Fruit fly (Drosophila melanogaster) whole organism, embryonic: ENCODE results near the gene CG43179.
A peak's percentile ranks its signal among the peaks of the same experiment; 100 is the strongest.

Experiments
- Abd-B ChIP-seq: fragments of 200-800 bp; sonication (Bioruptor generic); optimal IDR thresholded peaks from 2 replicates; lab custom pipeline; 2018; ENCODE audit warnings: missing biosample characterization, mild to moderate bottlenecking, missing genetic modification characterization, moderate library complexity
- B-H1 ChIP-seq: fragments of 200-800 bp; sonication (Bioruptor generic); IDR thresholded peaks from 3 replicates; pipeline ENCODE4 v1.3.6; 2022; ENCODE audit warnings: missing biosample characterization, missing genetic modification characterization
- Blimp-1 ChIP-seq: fragments of 200-800 bp; sonication (Bioruptor generic); optimal IDR thresholded peaks from 3 replicates; lab custom pipeline; 2018; ENCODE audit warnings: missing biosample characterization, missing genetic modification characterization, mild to moderate bottlenecking, moderate library complexity, missing genetic modification reagents
- CG10147 ChIP-seq: fragments of 200-800 bp; sonication (Bioruptor generic); optimal IDR thresholded peaks from 2 replicates; lab custom pipeline; 2019; ENCODE audit warnings: missing biosample characterization, mild to moderate bottlenecking, missing genetic modification characterization, moderate library complexity
- CG10431 ChIP-seq: fragments of 200-800 bp; sonication (Bioruptor generic); optimal IDR thresholded peaks from 3 replicates; lab custom pipeline; 2018; ENCODE audit warnings: missing biosample characterization, mild to moderate bottlenecking, missing genetic modification characterization
- CG11247 ChIP-seq: fragments of 200-800 bp; sonication (Bioruptor generic); IDR thresholded peaks from 2 replicates; pipeline ENCODE4 v1.3.6; 2022; ENCODE audit warnings: missing biosample characterization, missing genetic modification characterization
- CG12071 ChIP-seq: fragments of 200-800 bp; sonication (Bioruptor generic); optimal IDR thresholded peaks from 3 replicates; lab custom pipeline; 2018; ENCODE audit warnings: missing biosample characterization, mild to moderate bottlenecking, missing genetic modification characterization
- CG12942 ChIP-seq: fragments of 200-800 bp; sonication (Bioruptor generic); optimal IDR thresholded peaks from 3 replicates; lab custom pipeline; 2016; ENCODE audit warnings: missing biosample characterization, missing genetic modification characterization
- CG13287 ChIP-seq: fragments of 200-800 bp; sonication (Bioruptor generic); IDR thresholded peaks from 2 replicates; pipeline ENCODE4 v1.3.6; 2022; ENCODE audit warnings: missing biosample characterization, missing genetic modification characterization; ENCODE audit not compliant: partially characterized antibody
- CG13624 ChIP-seq: fragments of 200-800 bp; sonication (Bioruptor generic); optimal IDR thresholded peaks from 2 replicates; lab custom pipeline; 2016; ENCODE audit warnings: missing biosample characterization, missing genetic modification characterization
- CG14050 ChIP-seq: fragments of 200-800 bp; sonication (Bioruptor generic); IDR thresholded peaks from 3 replicates; pipeline ENCODE4 v1.3.6; 2022; ENCODE audit warnings: missing biosample characterization, missing genetic modification characterization
- CG14710 ChIP-seq: fragments of 200-800 bp; sonication (Bioruptor generic); optimal IDR thresholded peaks from 3 replicates; lab custom pipeline; 2019; ENCODE audit warnings: missing biosample characterization, mild to moderate bottlenecking, missing genetic modification characterization, moderate library complexity
- CG15011 ChIP-seq: fragments of 200-800 bp; sonication (Bioruptor generic); optimal IDR thresholded peaks from 3 replicates; lab custom pipeline; 2018; ENCODE audit warnings: missing biosample characterization, mild to moderate bottlenecking, missing genetic modification characterization
- CG15696 ChIP-seq: fragments of 200-800 bp; sonication (Bioruptor generic); optimal IDR thresholded peaks from 2 replicates; lab custom pipeline; 2019; ENCODE audit warnings: missing biosample characterization, mild to moderate bottlenecking, missing genetic modification characterization, moderate library complexity
- CG16813 ChIP-seq: fragments of 200-800 bp; sonication (Bioruptor generic); IDR thresholded peaks from 3 replicates; pipeline ENCODE4 v1.3.6; 2022; ENCODE audit warnings: missing biosample characterization, missing genetic modification characterization; ENCODE audit not compliant: partially characterized antibody
- CG18764 ChIP-seq: fragments of 200-800 bp; sonication (Bioruptor generic); optimal IDR thresholded peaks from 3 replicates; lab custom pipeline; 2016; ENCODE audit warnings: missing biosample characterization, missing genetic modification characterization
- CG2120 ChIP-seq: fragments of 200-800 bp; sonication (Bioruptor generic); optimal IDR thresholded peaks from 3 replicates; lab custom pipeline; 2016; ENCODE audit warnings: missing biosample characterization, missing genetic modification characterization
- CG30020 ChIP-seq: fragments of 200-800 bp; optimal IDR thresholded peaks from 2 replicates; lab custom pipeline; 2019; ENCODE audit warnings: missing biosample characterization, mild to moderate bottlenecking, missing genetic modification characterization, moderate library complexity
- CG31224 ChIP-seq: fragments of 200-800 bp; sonication (Bioruptor generic); IDR thresholded peaks from 2 replicates; pipeline ENCODE4 v1.3.6; 2022; ENCODE audit warnings: missing biosample characterization, missing genetic modification characterization
- CG31388 ChIP-seq: fragments of 200-800 bp; sonication (Bioruptor generic); optimal IDR thresholded peaks from 2 replicates; lab custom pipeline; 2016; ENCODE audit warnings: missing biosample characterization, missing genetic modification characterization
- CG32772 ChIP-seq: fragments of 200-800 bp; sonication (Bioruptor generic); IDR thresholded peaks from 2 replicates; pipeline ENCODE4 v1.3.6; 2022; ENCODE audit warnings: missing biosample characterization, missing genetic modification characterization
- CG3995 ChIP-seq: fragments of 200-800 bp; sonication (Bioruptor generic); optimal IDR thresholded peaks from 3 replicates; lab custom pipeline; 2016; ENCODE audit warnings: missing biosample characterization, missing genetic modification characterization
- CG6813 ChIP-seq: fragments of 200-800 bp; sonication (Bioruptor generic); optimal IDR thresholded peaks from 2 replicates; lab custom pipeline; 2017; ENCODE audit warnings: missing biosample characterization, missing genetic modification characterization, mild to moderate bottlenecking, moderate library complexity, missing genetic modification reagents
- CG7963 ChIP-seq: fragments of 200-800 bp; sonication (Bioruptor generic); IDR thresholded peaks from 3 replicates; pipeline ENCODE4 v1.3.6; 2022; ENCODE audit warnings: missing biosample characterization, missing genetic modification characterization; ENCODE audit not compliant: partially characterized antibody
- CG8281 ChIP-seq: fragments of 200-800 bp; sonication (Bioruptor generic); optimal IDR thresholded peaks from 2 replicates; lab custom pipeline; 2018; ENCODE audit warnings: missing biosample characterization, mild to moderate bottlenecking, missing genetic modification characterization, moderate library complexity
- CG9817 ChIP-seq: fragments of 200-800 bp; sonication (Bioruptor generic); optimal IDR thresholded peaks from 2 replicates; lab custom pipeline; 2018; ENCODE audit warnings: missing biosample characterization, mild to moderate bottlenecking, missing genetic modification characterization, moderate library complexity
- CrebB ChIP-seq: fragments of 200-800 bp; sonication (Bioruptor generic); optimal IDR thresholded peaks from 3 replicates; lab custom pipeline; 2018; ENCODE audit warnings: missing biosample characterization, mild to moderate bottlenecking, missing genetic modification characterization
- Dfd ChIP-seq, 2 experiments: fragments of >200 bp; optimal IDR thresholded peaks; 2 replicates each; lab custom pipeline; 2017; ENCODE audit warnings: missing biosample characterization in 2 of 2, missing genetic modification characterization in 2 of 2
- Doc3 ChIP-seq: fragments of 200-800 bp; sonication (Bioruptor generic); IDR thresholded peaks from 3 replicates; pipeline ENCODE4 v1.3.6; 2022; ENCODE audit warnings: missing biosample characterization, missing genetic modification characterization; ENCODE audit not compliant: partially characterized antibody
- NfI ChIP-seq: fragments of 200-800 bp; sonication (Bioruptor generic); optimal IDR thresholded peaks from 3 replicates; lab custom pipeline; 2018; ENCODE audit warnings: missing biosample characterization, mild to moderate bottlenecking, missing genetic modification characterization, moderate library complexity
- Sry-β ChIP-seq: fragments of 200-800 bp; sonication (Bioruptor generic); optimal IDR thresholded peaks from 2 replicates; lab custom pipeline; 2018; ENCODE audit warnings: missing biosample characterization, mild to moderate bottlenecking, missing genetic modification characterization, moderate library complexity
- TFAM ChIP-seq: fragments of 200-800 bp; sonication (Bioruptor generic); optimal IDR thresholded peaks from 2 replicates; lab custom pipeline; 2017; ENCODE audit warnings: missing biosample characterization, missing genetic modification characterization, inconsistent platforms
- YL-1 ChIP-seq: fragments of 200-800 bp; sonication (Bioruptor generic); optimal IDR thresholded peaks from 3 replicates; lab custom pipeline; 2017; ENCODE audit warnings: missing biosample characterization, mild to moderate bottlenecking, missing genetic modification characterization
- ase ChIP-seq: fragments of 200-800 bp; sonication (Bioruptor generic); IDR thresholded peaks from 3 replicates; pipeline ENCODE4 v1.3.6; 2022; ENCODE audit warnings: missing biosample characterization, missing genetic modification characterization
- bcd ChIP-seq: fragments of 200-800 bp; sonication (Bioruptor generic); optimal IDR thresholded peaks from 2 replicates; lab custom pipeline; 2017; ENCODE audit warnings: missing biosample characterization, mild to moderate bottlenecking, missing genetic modification characterization
- btn ChIP-seq: fragments of 200-800 bp; sonication (Bioruptor generic); optimal IDR thresholded peaks from 2 replicates; lab custom pipeline; 2016; ENCODE audit warnings: missing biosample characterization, missing genetic modification characterization
- chinmo ChIP-seq: fragments of 200-800 bp; sonication (Bioruptor generic); IDR thresholded peaks from 4 replicates; pipeline ENCODE4 v1.3.6; 2022; ENCODE audit warnings: missing biosample characterization, missing genetic modification characterization; ENCODE audit not compliant: partially characterized antibody
- hbn ChIP-seq: fragments of 200-800 bp; sonication (Bioruptor generic); IDR thresholded peaks from 2 replicates; pipeline ENCODE4 v1.3.6; 2022; ENCODE audit warnings: missing biosample characterization, missing genetic modification characterization; ENCODE audit not compliant: partially characterized antibody
- hkb ChIP-seq, 2 experiments: fragments of 200-800 bp in 1 of 2; fragments of >200 bp in 1 of 2; sonication (Bioruptor generic) in 1 of 2; IDR thresholded peaks in 1 of 2; optimal IDR thresholded peaks in 1 of 2; 2 replicates each; pipeline versions ENCODE4 v1.3.6 to Lab custom; 2017 to 2022; ENCODE audit warnings: missing biosample characterization in 1 of 2, missing genetic modification characterization in 1 of 2
- mld ChIP-seq: fragments of 200-800 bp; sonication (Bioruptor generic); IDR thresholded peaks from 3 replicates; pipeline ENCODE4 v1.3.6; 2022; ENCODE audit warnings: missing biosample characterization, missing genetic modification characterization; ENCODE audit not compliant: partially characterized antibody
- nau ChIP-seq: fragments of 200-800 bp; sonication (Bioruptor generic); optimal IDR thresholded peaks from 3 replicates; lab custom pipeline; 2017; ENCODE audit warnings: missing biosample characterization, mild to moderate bottlenecking, missing genetic modification characterization, missing genetic modification reagents
- oc ChIP-seq: fragments of 200-800 bp; sonication (Bioruptor generic); optimal IDR thresholded peaks from 2 replicates; lab custom pipeline; 2018; ENCODE audit warnings: missing biosample characterization, mild to moderate bottlenecking, missing genetic modification characterization, moderate library complexity
- pho ChIP-seq: fragments of 200-800 bp; sonication (Bioruptor generic); optimal IDR thresholded peaks from 2 replicates; lab custom pipeline; 2016; ENCODE audit warnings: missing biosample characterization, missing genetic modification characterization
- phol ChIP-seq: fragments of 200-800 bp; sonication (Bioruptor generic); optimal IDR thresholded peaks from 3 replicates; lab custom pipeline; 2018; ENCODE audit warnings: missing biosample characterization, mild to moderate bottlenecking, missing genetic modification characterization, moderate library complexity
- seq ChIP-seq: fragments of 200-800 bp; sonication (Bioruptor generic); IDR thresholded peaks from 2 replicates; pipeline ENCODE4 v1.3.6; 2022; ENCODE audit warnings: missing biosample characterization, missing genetic modification characterization
- sisA ChIP-seq: fragments of 200-800 bp; sonication (Bioruptor generic); IDR thresholded peaks from 2 replicates; pipeline ENCODE4 v1.3.6; 2022; ENCODE audit warnings: missing biosample characterization, missing genetic modification characterization
- tap ChIP-seq: fragments of 200-800 bp; optimal IDR thresholded peaks from 3 replicates; lab custom pipeline; 2019; ENCODE audit warnings: missing biosample characterization, mild to moderate bottlenecking, missing genetic modification characterization, moderate library complexity
- vnd ChIP-seq: fragments of 200-800 bp; sonication (Bioruptor generic); IDR thresholded peaks from 3 replicates; pipeline ENCODE4 v1.3.6; 2022; ENCODE audit warnings: missing biosample characterization, missing genetic modification characterization; ENCODE audit not compliant: partially characterized antibody
- wek ChIP-seq: fragments of 200-800 bp; sonication (Bioruptor generic); optimal IDR thresholded peaks from 3 replicates; lab custom pipeline; 2018; ENCODE audit warnings: missing biosample characterization, mild to moderate bottlenecking, missing genetic modification characterization, moderate library complexity
- z ChIP-seq: fragments of 200-800 bp; sonication (Bioruptor generic); IDR thresholded peaks from 3 replicates; pipeline ENCODE4 v1.3.6; 2022; ENCODE audit warnings: missing biosample characterization, missing genetic modification characterization

CG43179 gene

dm6 chr3R:14299891-14300290, 44.0 kb downstream of the CG43179 start (continued):
- TF ChIP-seq CG16813 (GFP tag; lab: Robert Waterston, UW) (no peak), CG10147 (GFP tag; lab: Kevin White, UChicago) (no peak), CG12942 (GFP tag; lab: Kevin White, UChicago) (no peak), YL-1 (no peak), hkb (optimal IDR thresholded peaks at IDR 0.05; lab: Kevin White, UChicago) (no peak), hkb (GFP tag; IDR thresholded peaks at IDR 0.05; lab: Robert Waterston, UW) (no peak; the same call in none of the 2 replicates), Dfd (GFP tag; optimal IDR thresholded peaks at IDR 0.05; lab: Kevin White, UChicago) (no peak), CG32772 (GFP tag; lab: Robert Waterston, UW) (no peak), sisA (GFP tag; lab: Robert Waterston, UW) (no peak), CrebB (tag; lab: Kevin White, UChicago) (peak; percentile 16), chinmo (no peak), CG30020 (tag; lab: Kevin White, UChicago) (no peak), CG8281 (tag; lab: Kevin White, UChicago) (peak; percentile 44), CG31388 (GFP tag; lab: Kevin White, UChicago) (no peak), Blimp-1 (GFP tag; lab: Kevin White, UChicago) (peak; percentile 52), TFAM (no peak), CG2120 (GFP tag; lab: Kevin White, UChicago) (no peak), CG11247 (GFP tag; lab: Robert Waterston, UW) (no peak), CG9817 (tag; lab: Kevin White, UChicago) (no peak), CG15696 (tag; lab: Kevin White, UChicago) (peak; percentile 37), btn (GFP tag; lab: Kevin White, UChicago) (no peak), hbn (GFP tag; lab: Robert Waterston, UW) (no peak), B-H1 (no peak), CG7963 (no peak), seq (GFP tag; lab: Robert Waterston, UW) (no peak), CG6813 (GFP tag; lab: Kevin White, UChicago) (peak; percentile 76), wek (GFP tag; lab: Kevin White, UChicago) (peak; percentile 45), Abd-B (GFP tag; lab: Kevin White, UChicago) (no peak), z (no peak), phol (tag; lab: Kevin White, UChicago) (no peak), mld (no peak), CG13287 (GFP tag; lab: Robert Waterston, UW) (no peak), Doc3 (GFP tag; lab: Robert Waterston, UW) (no peak), NfI (GFP tag; lab: Kevin White, UChicago) (no peak), CG14050 (GFP tag; lab: Robert Waterston, UW) (no peak), pho (GFP tag; lab: Kevin White, UChicago) (no peak), ase (GFP tag; lab: Robert Waterston, UW) (no peak), nau (GFP tag; lab: Kevin White, UChicago) (no peak), CG12071 (GFP tag; lab: Kevin White, UChicago) (peak; percentile 80), CG14710 (tag; lab: Kevin White, UChicago) (peak; percentile 31), oc (peak; percentile 72), CG13624 (GFP tag; lab: Kevin White, UChicago) (no peak), CG15011 (GFP tag; lab: Kevin White, UChicago) (peak; percentile 26), CG31224 (no peak), vnd (no peak), CG10431 (peak; percentile 47), bcd (GFP tag; lab: Kevin White, UChicago) (peak; percentile 5), CG3995 (GFP tag; lab: Kevin White, UChicago) (no peak), CG18764 (GFP tag; lab: Kevin White, UChicago) (no peak), tap (tag; lab: Kevin White, UChicago) (peak; percentile 49), Sry-β (GFP tag; lab: Kevin White, UChicago) (peak; percentile 3)
